Worm (Caenorhabditis elegans) whole organism, L2 larva: ENCODE results near the gene rnp-7.

ENCODE experiments used
- ama-1 ChIP-seq: fragments of 150-350 bp; optimal IDR thresholded peaks from 2 replicates; lab custom pipeline; 2018; ENCODE audit warnings: inconsistent platforms
- elt-1 ChIP-seq: fragments of 150-350 bp; optimal IDR thresholded peaks from 2 replicates; lab custom pipeline; 2014; ENCODE audit warnings: missing biosample characterization, missing genetic modification characterization
- elt-3 ChIP-seq: sonication (generic microtip); optimal IDR thresholded peaks from 2 replicates; lab custom pipeline; 2017; ENCODE audit warnings: missing biosample characterization, missing genetic modification characterization
- gmeb-1 ChIP-seq: fragments of 150-350 bp; optimal IDR thresholded peaks from 2 replicates; lab custom pipeline; 2014; ENCODE audit warnings: missing biosample characterization, missing genetic modification characterization
- lsy-2 ChIP-seq, 2 experiments: fragments of 150-350 bp in 1 of 2; sonication (generic microtip) in 1 of 2; optimal IDR thresholded peaks; 2 replicates each; lab custom pipeline; 2014 to 2017; ENCODE audit warnings: missing biosample characterization in 2 of 2, missing genetic modification characterization in 2 of 2
- mdl-1 ChIP-seq, 2 experiments: fragments of 150-350 bp in 1 of 2; sonication (generic microtip) in 1 of 2; optimal IDR thresholded peaks; 2 replicates each; lab custom pipeline; 2017; ENCODE audit warnings: missing biosample characterization in 2 of 2, missing genetic modification characterization in 2 of 2
- nhr-11 ChIP-seq: fragments of 150-350 bp; optimal IDR thresholded peaks from 2 replicates; lab custom pipeline; 2014; ENCODE audit warnings: missing biosample characterization, missing genetic modification characterization
- nhr-25 ChIP-seq: fragments of 150-350 bp; sonication (generic microtip); optimal IDR thresholded peaks from 3 replicates; lab custom pipeline; 2014; ENCODE audit warnings: missing biosample characterization, missing genetic modification characterization
- snpc-4 ChIP-seq: fragments of 150-350 bp; optimal IDR thresholded peaks from 2 replicates; lab custom pipeline; 2014; ENCODE audit warnings: missing biosample characterization, missing genetic modification characterization
- unc-62 ChIP-seq: fragments of 150-350 bp; optimal IDR thresholded peaks from 2 replicates; lab custom pipeline; 2014; ENCODE audit warnings: missing biosample characterization, missing genetic modification reagents, missing genetic modification characterization

- no peak for TF ChIP-seq gmeb-1 (tag; lab: Kevin White, UChicago)
- no peak for TF ChIP-seq lsy-2 (tag; optimal IDR thresholded peaks at IDR 0.05; lab: Kevin White, UChicago)
- TF ChIP-seq nhr-11 (tag; lab: Kevin White, UChicago), result no peak
- no peak for TF ChIP-seq nhr-25 (tag; lab: Kevin White, UChicago)
- TF ChIP-seq elt-1, result no peak
- no peak for TF ChIP-seq snpc-4 (tag; lab: Kevin White, UChicago)
- no peak for TF ChIP-seq ama-1 (lab: Kevin White, UChicago)
- no peak for TF ChIP-seq elt-3 (tag; lab: Kevin White, UChicago)
- TF ChIP-seq unc-62, result no peak
- no peak for TF ChIP-seq mdl-1 (tag; optimal IDR thresholded peaks at IDR 0.05; lab: Kevin White, UChicago)
These were observed 19.7 kb upstream of the rnp-7 start, which contains the start of gene ndab-2 for ce11 chrIII:7180613-7181012.
